Worm (Caenorhabditis elegans) whole organism, L1 larva: ENCODE measurements around the gene srxa-6.
"Not testable (repeated sequence)": the region's sequence is repeated elsewhere in the genome, so short reads cannot be mapped to it uniquely, and the experiment has no call there.

ENCODE experiments used
- Y116A8C.19 ChIP-seq: sonication (generic microtip); optimal IDR thresholded peaks from 2 replicates; lab custom pipeline; 2016; ENCODE audit warnings: missing compliant biosample characterization, missing genetic modification characterization, borderline replicate concordance
- aly-2 ChIP-seq: fragments of 150-350 bp; optimal IDR thresholded peaks from 2 replicates; lab custom pipeline; 2014; ENCODE audit warnings: missing biosample characterization, missing genetic modification characterization
- blmp-1 ChIP-seq: fragments of 150-350 bp; optimal IDR thresholded peaks from 2 replicates; lab custom pipeline; 2014; ENCODE audit warnings: missing biosample characterization, missing genetic modification characterization
- ceh-82 ChIP-seq, 3 experiments: fragments of 150-350 bp in 1 of 3; sonication (generic microtip) in 2 of 3; optimal IDR thresholded peaks; 2 replicates each; lab custom pipeline; 2014 to 2017; ENCODE audit warnings: missing biosample characterization in 3 of 3, missing genetic modification characterization in 3 of 3
- dpl-1 ChIP-seq, 3 experiments: fragments of 150-350 bp in 2 of 3; sonication (generic microtip) in 1 of 3; optimal IDR thresholded peaks; 2 replicates each; lab custom pipeline; 2014 to 2017; ENCODE audit warnings: missing biosample characterization in 3 of 3, missing genetic modification characterization in 3 of 3, missing genetic modification reagents in 3 of 3
- efl-1 ChIP-seq, 4 experiments: fragments of 150-350 bp; optimal IDR thresholded peaks in 3 of 4; peaks in 1 of 4; 1 replicate in 1 of 4; 2 replicates in 3 of 4; lab custom pipeline; 2014; ENCODE audit warnings: missing biosample characterization in 2 of 4, missing genetic modification characterization in 2 of 4, missing genetic modification reagents in 2 of 4
- egl-13 ChIP-seq: sonication (generic microtip); optimal IDR thresholded peaks from 2 replicates; lab custom pipeline; 2016; ENCODE audit warnings: missing genotype, missing genetic modification reagents, missing genetic modification characterization, missing compliant biosample characterization
- ets-5 ChIP-seq: fragments of 200-800 bp; sonication (Bioruptor generic); IDR thresholded peaks from 2 replicates; pipeline ENCODE4 v1.3.6; 2022; ENCODE audit warnings: missing genetic modification characterization, missing compliant biosample characterization
- fkh-4 ChIP-seq: sonication (generic microtip); optimal IDR thresholded peaks from 2 replicates; lab custom pipeline; 2016; ENCODE audit warnings: missing compliant biosample characterization, missing genetic modification characterization, borderline replicate concordance
- fkh-8 ChIP-seq: sonication (generic microtip); optimal IDR thresholded peaks from 2 replicates; lab custom pipeline; 2016; ENCODE audit warnings: mild to moderate bottlenecking, missing genetic modification characterization, missing compliant biosample characterization
- fos-1 ChIP-seq: fragments of 150-350 bp; optimal IDR thresholded peaks from 2 replicates; lab custom pipeline; 2014; ENCODE audit warnings: missing biosample characterization, missing genetic modification characterization
- grh-1 ChIP-seq: fragments of 200-800 bp; sonication (Bioruptor generic); IDR thresholded peaks from 2 replicates; pipeline ENCODE4 v1.3.6; 2022; ENCODE audit warnings: missing genetic modification reagents, missing genetic modification characterization, missing compliant biosample characterization
- irx-1 ChIP-seq: sonication (generic microtip); optimal IDR thresholded peaks from 2 replicates; lab custom pipeline; 2016; ENCODE audit warnings: missing genetic modification characterization, missing compliant biosample characterization
- isw-1 ChIP-seq: fragments of 200-800 bp; sonication (Bioruptor generic); IDR thresholded peaks from 2 replicates; pipeline ENCODE4 v1.3.6; 2022; ENCODE audit warnings: missing genetic modification characterization, missing compliant biosample characterization
- jun-1 ChIP-seq: fragments of 150-350 bp; optimal IDR thresholded peaks from 2 replicates; lab custom pipeline; 2014; ENCODE audit warnings: missing biosample characterization, missing genetic modification reagents, missing genetic modification characterization
- lin-13 ChIP-seq: fragments of 150-350 bp; optimal IDR thresholded peaks from 2 replicates; lab custom pipeline; 2014; ENCODE audit warnings: missing biosample characterization, missing genetic modification reagents, missing genetic modification characterization
- lin-14 ChIP-seq: fragments of 200-800 bp; sonication (Bioruptor generic); optimal IDR thresholded peaks from 2 replicates; lab custom pipeline; 2018; ENCODE audit warnings: mild to moderate bottlenecking, missing genetic modification characterization, moderate library complexity, missing compliant biosample characterization
- lin-15B ChIP-seq: fragments of 150-350 bp; sonication (generic microtip); optimal IDR thresholded peaks from 3 replicates; lab custom pipeline; 2014; ENCODE audit warnings: missing biosample characterization, missing genetic modification characterization
- lin-35 ChIP-seq, 2 experiments: fragments of 150-350 bp; optimal IDR thresholded peaks; 2 replicates each; lab custom pipeline; 2014; ENCODE audit warnings: missing biosample characterization in 2 of 2, missing genetic modification characterization in 2 of 2, missing genetic modification reagents in 2 of 2
- lin-39 ChIP-seq: fragments of 150-350 bp; optimal IDR thresholded peaks from 2 replicates; lab custom pipeline; 2014; ENCODE audit warnings: missing biosample characterization, missing genetic modification reagents, missing genetic modification characterization
- lir-3 ChIP-seq: sonication (generic microtip); optimal IDR thresholded peaks from 2 replicates; lab custom pipeline; 2016; ENCODE audit warnings: mild to moderate bottlenecking, missing genetic modification characterization, moderate library complexity, missing compliant biosample characterization; ENCODE audit not compliant: poor library complexity
- lsy-2 ChIP-seq, 2 experiments: fragments of 150-350 bp; optimal IDR thresholded peaks; 2 replicates each; lab custom pipeline; 2014; ENCODE audit warnings: missing biosample characterization in 2 of 2, missing genetic modification characterization in 2 of 2
- mab-9 ChIP-seq: fragments of 200-800 bp; sonication (Bioruptor generic); IDR thresholded peaks from 2 replicates; pipeline ENCODE4 v1.3.6; 2022; ENCODE audit warnings: missing genetic modification reagents, missing genetic modification characterization, missing compliant biosample characterization
- mdl-1 ChIP-seq, 2 experiments: fragments of 150-350 bp; optimal IDR thresholded peaks; 2 replicates each; lab custom pipeline; 2014 to 2017; ENCODE audit warnings: missing biosample characterization in 2 of 2, missing genetic modification characterization in 2 of 2, inconsistent platforms in 1 of 2
- mep-1 ChIP-seq: fragments of 150-350 bp; optimal IDR thresholded peaks from 2 replicates; lab custom pipeline; 2014; ENCODE audit warnings: missing biosample characterization, missing genetic modification characterization
- nhr-11 ChIP-seq: fragments of 150-350 bp; optimal IDR thresholded peaks from 2 replicates; lab custom pipeline; 2014; ENCODE audit warnings: missing biosample characterization, missing genetic modification characterization
- nhr-19 ChIP-seq: fragments of 200-800 bp; sonication (Bioruptor generic); conservative IDR thresholded peaks from 2 replicates; pipeline ENCODE4 v1.3.6; 2022; ENCODE audit warnings: missing genetic modification characterization, missing compliant biosample characterization
- nhr-20 ChIP-seq: sonication (generic microtip); optimal IDR thresholded peaks from 2 replicates; lab custom pipeline; 2016; ENCODE audit warnings: mild to moderate bottlenecking, missing genetic modification characterization, missing compliant biosample characterization
- nhr-47 ChIP-seq: sonication (generic microtip); optimal IDR thresholded peaks from 2 replicates; lab custom pipeline; 2016; ENCODE audit warnings: mild to moderate bottlenecking, missing genetic modification characterization, moderate library complexity, missing compliant biosample characterization
- nhr-71 ChIP-seq: sonication (generic microtip); optimal IDR thresholded peaks from 2 replicates; lab custom pipeline; 2016; ENCODE audit warnings: mild to moderate bottlenecking, missing genetic modification characterization, moderate library complexity, missing compliant biosample characterization
- nhr-76 ChIP-seq: sonication (generic microtip); optimal IDR thresholded peaks from 2 replicates; lab custom pipeline; 2017; ENCODE audit warnings: missing biosample characterization, missing genetic modification characterization
- nhr-77 ChIP-seq: fragments of 150-350 bp; optimal IDR thresholded peaks from 2 replicates; lab custom pipeline; 2014; ENCODE audit warnings: missing biosample characterization, missing genetic modification characterization
- nhr-85 ChIP-seq: sonication (generic microtip); peaks from one replicate; lab custom pipeline; 2016; ENCODE audit warnings: missing genetic modification characterization, inconsistent platforms, missing compliant biosample characterization
- nhr-90 ChIP-seq: sonication (generic microtip); optimal IDR thresholded peaks from 2 replicates; lab custom pipeline; 2016; ENCODE audit warnings: mild to moderate bottlenecking, missing genetic modification characterization, missing compliant biosample characterization; ENCODE audit not compliant: poor library complexity
- pax-3 ChIP-seq: fragments of 200-800 bp; sonication (Bioruptor generic); optimal IDR thresholded peaks from 2 replicates; lab custom pipeline; 2018; ENCODE audit warnings: mild to moderate bottlenecking, missing genetic modification characterization, moderate library complexity, missing compliant biosample characterization
- rnt-1 ChIP-seq: sonication (generic microtip); optimal IDR thresholded peaks from 2 replicates; lab custom pipeline; 2016; ENCODE audit warnings: mild to moderate bottlenecking, missing genetic modification characterization, moderate library complexity, missing compliant biosample characterization
- skn-1 ChIP-seq: fragments of 150-350 bp; optimal IDR thresholded peaks from 2 replicates; lab custom pipeline; 2014; ENCODE audit warnings: missing biosample characterization, missing genetic modification characterization
- snpc-4 ChIP-seq: fragments of 150-350 bp; optimal IDR thresholded peaks from 2 replicates; lab custom pipeline; 2014; ENCODE audit warnings: missing biosample characterization, missing genetic modification characterization
- snu-23 ChIP-seq: sonication (generic microtip); optimal IDR thresholded peaks from 2 replicates; lab custom pipeline; 2016; ENCODE audit warnings: missing genetic modification characterization, missing compliant biosample characterization
- sptf-1 ChIP-seq: fragments of 150-350 bp; optimal IDR thresholded peaks from 2 replicates; lab custom pipeline; 2014; ENCODE audit warnings: missing biosample characterization, missing genetic modification characterization
- sup-37 ChIP-seq: fragments of 200-800 bp; sonication (Bioruptor generic); optimal IDR thresholded peaks from 2 replicates; lab custom pipeline; 2018; ENCODE audit warnings: mild to moderate bottlenecking, missing genetic modification characterization, missing compliant biosample characterization
- swsn-7 ChIP-seq: sonication (generic microtip); optimal IDR thresholded peaks from 2 replicates; lab custom pipeline; 2016; ENCODE audit warnings: missing genetic modification characterization, missing compliant biosample characterization
- tbx-2 ChIP-seq: sonication (generic microtip); optimal IDR thresholded peaks from 2 replicates; lab custom pipeline; 2016; ENCODE audit warnings: missing genetic modification characterization, missing compliant biosample characterization
- unc-130 ChIP-seq: fragments of 150-350 bp; optimal IDR thresholded peaks from 2 replicates; lab custom pipeline; 2017; ENCODE audit warnings: missing biosample characterization, missing genetic modification characterization, inconsistent platforms
- unc-86 ChIP-seq: sonication (generic microtip); optimal IDR thresholded peaks from 2 replicates; lab custom pipeline; 2016; ENCODE audit warnings: missing genetic modification characterization, missing compliant biosample characterization
- zag-1 ChIP-seq: fragments of 150-350 bp; optimal IDR thresholded peaks from 2 replicates; lab custom pipeline; 2014; ENCODE audit warnings: missing biosample characterization, missing genetic modification characterization

The srxa-6 gene

DNA sequence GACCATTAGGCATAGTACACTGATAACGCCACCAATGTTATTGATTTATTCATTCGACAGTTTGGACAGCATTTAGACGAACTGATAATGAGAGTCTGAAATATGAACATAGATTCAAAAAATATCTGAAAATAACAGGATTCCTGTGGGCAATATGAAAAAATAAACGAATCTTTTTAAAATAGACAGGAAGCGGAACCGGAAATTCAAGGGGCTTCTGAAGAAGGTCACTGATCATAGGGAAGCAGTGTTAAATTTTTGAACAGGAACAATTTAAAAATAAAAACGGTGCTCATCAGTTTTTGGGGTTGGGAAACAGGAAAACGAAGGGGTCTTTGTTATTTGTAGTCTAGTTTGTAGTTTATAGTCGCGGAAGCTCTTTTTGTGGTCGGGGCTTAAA, 36.5 kb upstream of the srxa-6 start, which contains the start of gene F53F8.7:
F53F8.7 (minus strand) TSS at position 101 of the 400 bp plus-strand sequence.
- TF ChIP-seq nhr-90 (tag; lab: Kevin White, UChicago): no peak
- TF ChIP-seq tbx-2 (tag; lab: Kevin White, UChicago): no peak
- no peak for TF ChIP-seq sup-37
- TF ChIP-seq aly-2: no peak
- no peak for TF ChIP-seq sptf-1 (tag; lab: Kevin White, UChicago)
- TF ChIP-seq egl-13: no peak

DNA sequence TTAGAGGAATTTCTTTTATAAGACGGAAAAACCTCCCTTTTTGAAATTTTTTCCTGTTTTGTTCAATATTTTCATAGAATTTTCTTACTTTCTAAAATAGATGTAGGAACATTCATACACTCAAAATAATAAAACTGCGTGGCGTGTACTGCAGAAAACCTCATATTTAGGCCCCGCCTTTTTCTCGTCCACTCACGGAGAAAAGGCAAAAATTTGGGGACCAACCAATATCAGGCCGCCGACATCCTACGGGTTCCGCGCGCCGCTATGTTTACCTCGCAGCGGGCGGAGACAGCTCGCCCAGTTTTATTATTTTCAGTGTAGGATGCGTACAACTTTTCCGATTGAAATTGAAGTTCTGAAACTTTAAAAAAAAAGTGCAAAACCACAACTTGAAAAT, 35.9 kb upstream of the srxa-6 start:
- TF ChIP-seq nhr-19 (peak; percentile 37), efl-1 (GFP tag; optimal IDR thresholded peaks at IDR 0.05 in 1 of 2; lab: Kevin White, UChicago) (peak in 1 of 2 experiments; percentile 78), nhr-47 (tag; lab: Kevin White, UChicago) (peak; percentile 37), nhr-71 (tag; lab: Kevin White, UChicago) (peak; percentile 34), lin-14 (GFP tag; lab: Kevin White, UChicago) (peak; percentile 2), snpc-4 (tag; lab: Kevin White, UChicago) (peak; percentile 91)
- not testable (repeated sequence) for TF ChIP-seq efl-1 (optimal IDR thresholded peaks at IDR 0.05; lab: Kevin White, UChicago)

DNA sequence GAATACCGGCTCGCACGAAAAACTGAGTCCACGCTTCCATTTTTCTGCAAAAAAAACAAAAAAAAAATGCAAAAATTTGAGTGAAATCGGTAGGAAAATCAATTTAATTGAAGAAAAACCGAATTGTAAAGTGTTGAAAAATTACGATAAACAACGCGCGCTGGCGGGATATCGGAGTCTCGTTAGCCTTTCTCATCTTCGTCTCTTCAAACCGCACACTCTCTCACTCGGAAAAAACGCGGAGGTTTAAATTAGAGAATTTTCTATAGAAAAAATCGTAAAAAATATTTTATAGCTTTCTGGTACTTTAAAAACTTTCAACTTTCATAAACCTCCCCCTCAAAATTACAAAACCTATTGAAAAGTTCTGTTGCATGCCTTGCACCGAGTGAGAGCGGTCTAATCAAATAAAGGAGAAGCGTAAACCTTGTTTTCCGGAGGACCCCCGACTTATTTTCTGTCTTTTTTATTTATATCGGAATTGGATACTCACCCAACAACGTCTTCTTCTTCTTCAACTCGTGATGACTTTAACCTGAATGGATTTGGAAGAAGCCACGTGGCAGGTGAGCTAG, 30.7 kb upstream of the srxa-6 start, which contains the start of the genes F53F8.5 and F53F8.6:
F53F8.5 (minus strand) TSS at position 52 of the 575 bp plus-strand sequence.
F53F8.6 (plus strand) TSS at position 230 of the 575 bp plus-strand sequence.
- TF ChIP-seq nhr-20 (peak; percentile 58), mab-9 (GFP tag; lab: Robert Waterston, UW) (no peak), ceh-82 (tag; optimal IDR thresholded peaks at IDR 0.05; lab: Kevin White, UChicago) (peak; percentile 29 to 57 (median 53)), swsn-7 (tag; lab: Kevin White, UChicago) (peak; percentile 67), dpl-1 (GFP tag; optimal IDR thresholded peaks at IDR 0.05; lab: Kevin White, UChicago) (peak; percentile 87 to 91 (median 91)), tbx-2 (tag; lab: Kevin White, UChicago) (peak; percentile 64), irx-1 (tag; lab: Kevin White, UChicago) (peak; percentile 49), efl-1 (optimal IDR thresholded peaks at IDR 0.05; lab: Kevin White, UChicago) (peak; percentile 47 to 93), efl-1 (GFP tag; optimal IDR thresholded peaks at IDR 0.05 in 1 of 2; lab: Kevin White, UChicago) (peak; percentile 92 to 99), grh-1 (GFP tag; lab: Robert Waterston, UW) (peak; percentile 55; the same call in 1 of the 2 replicates), snpc-4 (tag; lab: Kevin White, UChicago) (peak; percentile 49), nhr-77 (tag; lab: Kevin White, UChicago) (peak; percentile 3), mdl-1 (tag; optimal IDR thresholded peaks at IDR 0.05; lab: Kevin White, UChicago) (peak in 1 of 2 experiments; percentile 50), unc-130 (tag; lab: Kevin White, UChicago) (peak; percentile 44), nhr-47 (tag; lab: Kevin White, UChicago) (peak; percentile 82), blmp-1 (peak; percentile 28), lin-14 (GFP tag; lab: Kevin White, UChicago) (peak; percentile 55), fkh-8 (tag; lab: Kevin White, UChicago) (no peak), zag-1 (tag; lab: Kevin White, UChicago) (no peak), mep-1 (tag; lab: Kevin White, UChicago) (peak; percentile 62), rnt-1 (peak; percentile 70), skn-1 (tag; lab: Kevin White, UChicago) (peak; percentile 60), snu-23 (GFP tag; lab: Kevin White, UChicago) (peak; percentile 69), nhr-11 (tag; lab: Kevin White, UChicago) (peak; percentile 21), lir-3 (tag; lab: Kevin White, UChicago) (no peak), nhr-76 (tag; lab: Kevin White, UChicago) (no peak), lin-13 (GFP tag; lab: Kevin White, UChicago) (peak; percentile 43), lin-39 (tag; lab: Kevin White, UChicago) (peak; percentile 72), jun-1 (tag; lab: Kevin White, UChicago) (no peak), fkh-4 (tag; lab: Kevin White, UChicago) (no peak), pax-3 (no peak), unc-86 (peak; percentile 53), Y116A8C.19 (tag; lab: Kevin White, UChicago) (no peak), nhr-90 (tag; lab: Kevin White, UChicago) (peak; percentile 71), ets-5 (GFP tag; lab: Robert Waterston, UW) (no peak), isw-1 (GFP tag; lab: Robert Waterston, UW) (peak; percentile 63), nhr-71 (tag; lab: Kevin White, UChicago) (peak; percentile 82), lin-35 (GFP tag; optimal IDR thresholded peaks at IDR 0.05; lab: Kevin White, UChicago) (peak; percentile 90 to 95), nhr-19 (peak; percentile 62), lsy-2 (tag; optimal IDR thresholded peaks at IDR 0.05; lab: Kevin White, UChicago) (peak; percentile 77 to 80), lin-15B (peak; percentile 6), nhr-85 (tag; lab: Kevin White, UChicago) (peak; percentile 50), fos-1 (tag; lab: Kevin White, UChicago) (peak; percentile 20)
